Fruit fly (Drosophila melanogaster): Measurements from ENCODE around the gene Acbp3.

Acbp3 gene

dm6 chr3L:7156239-7156638, 25.6 kb downstream of the Acbp3 start (continued):
- TF ChIP-seq CG1832 (GFP tag; optimal IDR thresholded peaks at IDR 0.05) = peak; percentile 39
- peak; percentile 79 for TF ChIP-seq CG17385 (GFP tag; optimal IDR thresholded peaks at IDR 0.05)
- no peak for TF ChIP-seq phol (tag; optimal IDR thresholded peaks at IDR 0.05)
- no peak for TF ChIP-seq CG8089 (GFP tag; optimal IDR thresholded peaks at IDR 0.05)
- no peak for TF ChIP-seq gfzf (GFP tag; optimal IDR thresholded peaks at IDR 0.05)
- TF ChIP-seq Vsx1 (GFP tag; optimal IDR thresholded peaks at IDR 0.05) = no peak
- TF ChIP-seq Ada2b (GFP tag; IDR thresholded peaks at IDR 0.05) = no peak
- no peak for TF ChIP-seq CG10654 (GFP tag; optimal IDR thresholded peaks at IDR 0.05)
- TF ChIP-seq Scr (GFP tag; IDR thresholded peaks at IDR 0.05; ENCODE audit: partially characterized antibody) = no peak
- TF ChIP-seq pros (GFP tag; optimal IDR thresholded peaks at IDR 0.05) = peak; percentile 57

dm6 chr3L:7156890-7157289, 26.2 kb downstream of the Acbp3 start, which contains the start of gene corn:
TSS of gene corn (minus strand) at chr3L:7157073.
- TF ChIP-seq Meics (GFP tag; optimal IDR thresholded peaks at IDR 0.05) (peak; percentile 23), Xbp1 (GFP tag; optimal IDR thresholded peaks at IDR 0.05) (no peak), CG4404 (GFP tag; IDR thresholded peaks at IDR 0.05) (no peak), ATbp (GFP tag; optimal IDR thresholded peaks at IDR 0.05) (no peak), CG16813 (GFP tag; IDR thresholded peaks at IDR 0.05; ENCODE audit: partially characterized antibody) (no peak), CG10565 (GFP tag; optimal IDR thresholded peaks at IDR 0.05) (no peak), chm (GFP tag; IDR thresholded peaks at IDR 0.05) (peak; percentile 62), dan (GFP tag; IDR thresholded peaks at IDR 0.05) (no peak), CG8290 (GFP tag; optimal IDR thresholded peaks at IDR 0.05) (no peak), CG8290 (tag; optimal IDR thresholded peaks at IDR 0.05) (no peak), CG7987 (GFP tag; optimal IDR thresholded peaks at IDR 0.05) (peak; percentile 0), Mes4 (GFP tag; optimal IDR thresholded peaks at IDR 0.05) (no peak), esg (GFP tag; conservative IDR thresholded peaks at IDR 0.05) (no peak), sens (GFP tag) (peak; percentile 90), kah (GFP tag; optimal IDR thresholded peaks at IDR 0.05) (no peak), CG10321 (GFP tag; IDR thresholded peaks at IDR 0.05) (no peak), Awh (GFP tag; IDR thresholded peaks at IDR 0.05) (no peak), grau (tag; optimal IDR thresholded peaks at IDR 0.05) (peak; percentile 2), Tbp (GFP tag; optimal IDR thresholded peaks at IDR 0.05) (peak; percentile 29), Hand (GFP tag; optimal IDR thresholded peaks at IDR 0.05) (no peak), wdn (GFP tag; IDR thresholded peaks at IDR 0.05) (no peak), CG8388 (GFP tag; optimal IDR thresholded peaks at IDR 0.05) (no peak), bbx (GFP tag; IDR thresholded peaks at IDR 0.05; ENCODE audit: partially characterized antibody) (peak; percentile 40; the same call in 1 of the 2 replicates), hbn (GFP tag; IDR thresholded peaks at IDR 0.05; ENCODE audit: partially characterized antibody) (no peak), CG13123 (GFP tag; optimal IDR thresholded peaks at IDR 0.05) (no peak), CG8359 (GFP tag; optimal IDR thresholded peaks at IDR 0.05; ENCODE audit: borderline replicate concordance) (no peak), CG17186 (GFP tag; optimal IDR thresholded peaks at IDR 0.05) (no peak), Camta (GFP tag; optimal IDR thresholded peaks at IDR 0.05) (no peak), PHDP (tag; optimal IDR thresholded peaks at IDR 0.05) (no peak), Hr3 (GFP tag; optimal IDR thresholded peaks at IDR 0.05) (no peak), crol (GFP tag; IDR thresholded peaks at IDR 0.05) (no peak), HmgZ (tag; optimal IDR thresholded peaks at IDR 0.05) (no peak), Sry-δ (GFP tag; optimal IDR thresholded peaks at IDR 0.05) (no peak), Mrtf (GFP tag; IDR thresholded peaks at IDR 0.05) (no peak), Hmx (GFP tag; optimal IDR thresholded peaks at IDR 0.05) (no peak), CG3726 (GFP tag; IDR thresholded peaks at IDR 0.05) (no peak), Jarid2 (GFP tag; optimal IDR thresholded peaks at IDR 0.05) (peak; percentile 87), MTF-1 (GFP tag; optimal IDR thresholded peaks at IDR 0.05; ENCODE audit: borderline replicate concordance) (no peak), CG8924 (tag; optimal IDR thresholded peaks at IDR 0.05) (peak; percentile 67), usp (GFP tag; optimal IDR thresholded peaks at IDR 0.05) (no peak), Sin3A (optimal IDR thresholded peaks at IDR 0.05) (no peak), H15 (GFP tag; IDR thresholded peaks at IDR 0.05) (no peak)

Measured in whole organism, embryonic.